Fruit fly (Drosophila melanogaster) whole organism, embryonic: Measurements from ENCODE around the gene ast.

Experiments
- Abd-B ChIP-seq: fragments of 200-800 bp; sonication (Bioruptor generic); optimal IDR thresholded peaks from 2 replicates; lab custom pipeline; 2018; ENCODE audit warnings: missing biosample characterization, mild to moderate bottlenecking, missing genetic modification characterization, moderate library complexity
- Antp ChIP-seq: fragments of 200-800 bp; sonication (Bioruptor generic); optimal IDR thresholded peaks from 3 replicates; lab custom pipeline; 2016; ENCODE audit warnings: missing biosample characterization, missing genetic modification characterization
- B-H2 ChIP-seq: fragments of 200-800 bp; sonication (Bioruptor generic); optimal IDR thresholded peaks from 2 replicates; lab custom pipeline; 2018; ENCODE audit warnings: missing biosample characterization, mild to moderate bottlenecking, missing genetic modification characterization
- CG10267 ChIP-seq: fragments of 200-800 bp; sonication (Bioruptor generic); optimal IDR thresholded peaks from 2 replicates; lab custom pipeline; 2018; ENCODE audit warnings: missing biosample characterization, mild to moderate bottlenecking, missing genetic modification characterization, moderate library complexity
- CG10366 ChIP-seq: fragments of 200-800 bp; sonication (Bioruptor generic); IDR thresholded peaks from 2 replicates; pipeline ENCODE4 v1.3.6; 2022; ENCODE audit warnings: missing biosample characterization, missing genetic modification characterization
- CG10565 ChIP-seq: fragments of 200-800 bp; sonication (Bioruptor generic); optimal IDR thresholded peaks from 3 replicates; lab custom pipeline; 2016; ENCODE audit warnings: missing biosample characterization, mild to moderate bottlenecking, missing genetic modification characterization
- CG10959 ChIP-seq: fragments of 200-800 bp; sonication (Bioruptor generic); IDR thresholded peaks from 2 replicates; pipeline ENCODE4 v1.3.6; 2022; ENCODE audit warnings: missing biosample characterization, missing genetic modification characterization
- CG11723 ChIP-seq: fragments of 200-800 bp; sonication (Bioruptor generic); optimal IDR thresholded peaks from 2 replicates; lab custom pipeline; 2017; ENCODE audit warnings: missing biosample characterization, mild to moderate bottlenecking, missing genetic modification characterization
- CG12299 ChIP-seq: fragments of 200-800 bp; sonication (Bioruptor generic); optimal IDR thresholded peaks from 2 replicates; lab custom pipeline; 2018; ENCODE audit warnings: missing biosample characterization, mild to moderate bottlenecking, missing genetic modification characterization
- CG1233 ChIP-seq: fragments of 200-800 bp; sonication (Bioruptor generic); optimal IDR thresholded peaks from 4 replicates; lab custom pipeline; 2018; ENCODE audit warnings: missing biosample characterization, mild to moderate bottlenecking, missing genetic modification characterization
- CG14667 ChIP-seq: fragments of 200-800 bp; sonication (Bioruptor generic); IDR thresholded peaks from 2 replicates; pipeline ENCODE4 v1.3.6; 2022; ENCODE audit warnings: missing biosample characterization, missing genetic modification characterization
- CG16813 ChIP-seq: fragments of 200-800 bp; sonication (Bioruptor generic); IDR thresholded peaks from 3 replicates; pipeline ENCODE4 v1.3.6; 2022; ENCODE audit warnings: missing biosample characterization, missing genetic modification characterization; ENCODE audit not compliant: partially characterized antibody
- CG18011 ChIP-seq: fragments of 200-800 bp; sonication (Bioruptor generic); optimal IDR thresholded peaks from 2 replicates; lab custom pipeline; 2017; ENCODE audit warnings: missing biosample characterization, missing genetic modification characterization, mild to moderate bottlenecking, moderate library complexity, missing genotype
- CG2116 ChIP-seq: fragments of 200-800 bp; sonication (Bioruptor generic); optimal IDR thresholded peaks from 3 replicates; lab custom pipeline; 2018; ENCODE audit warnings: missing biosample characterization, mild to moderate bottlenecking, missing genetic modification characterization
- CG31365 ChIP-seq: fragments of 200-800 bp; sonication (Bioruptor generic); optimal IDR thresholded peaks from 2 replicates; lab custom pipeline; 2018; ENCODE audit warnings: missing biosample characterization, mild to moderate bottlenecking, missing genetic modification characterization
- CG6175 ChIP-seq: fragments of 200-800 bp; sonication (Bioruptor generic); IDR thresholded peaks from 3 replicates; pipeline ENCODE4 v1.3.6; 2022; ENCODE audit warnings: missing biosample characterization, missing genetic modification characterization
- CG7372 ChIP-seq: fragments of 200-800 bp; sonication (Bioruptor generic); IDR thresholded peaks from 2 replicates; pipeline ENCODE4 v1.3.6; 2022; ENCODE audit warnings: missing biosample characterization, missing genetic modification characterization
- CG8290 ChIP-seq, 3 experiments: fragments of 200-800 bp; sonication (Bioruptor generic); optimal IDR thresholded peaks; 2 replicates each; lab custom pipeline; 2016 to 2019; ENCODE audit warnings: missing biosample characterization in 3 of 3, missing genetic modification characterization in 3 of 3, mild to moderate bottlenecking in 2 of 3, moderate library complexity in 1 of 3
- CG9876 ChIP-seq: fragments of 200-800 bp; sonication (Bioruptor generic); optimal IDR thresholded peaks from 2 replicates; lab custom pipeline; 2016; ENCODE audit warnings: missing biosample characterization, missing genetic modification characterization
- CTCF ChIP-seq: fragments of 200-800 bp; sonication (Bioruptor generic); optimal IDR thresholded peaks from 2 replicates; lab custom pipeline; 2017; ENCODE audit warnings: missing biosample characterization, mild to moderate bottlenecking, missing genetic modification characterization, moderate library complexity
- CrebB ChIP-seq: fragments of 200-800 bp; sonication (Bioruptor generic); optimal IDR thresholded peaks from 3 replicates; lab custom pipeline; 2018; ENCODE audit warnings: missing biosample characterization, mild to moderate bottlenecking, missing genetic modification characterization
- Ets65A ChIP-seq: fragments of 200-800 bp; sonication (Bioruptor generic); peaks from one replicate; lab custom pipeline; 2016; ENCODE audit warnings: missing biosample characterization, missing genetic modification characterization
- Gug ChIP-seq: fragments of 200-800 bp; sonication (Bioruptor generic); IDR thresholded peaks from 4 replicates; pipeline ENCODE4 v1.3.6; 2022; ENCODE audit warnings: missing biosample characterization, missing genetic modification characterization
- HHEX ChIP-seq: fragments of 200-800 bp; sonication (Bioruptor generic); optimal IDR thresholded peaks from 3 replicates; lab custom pipeline; 2017; ENCODE audit warnings: missing biosample characterization, mild to moderate bottlenecking, missing genetic modification characterization, missing genetic modification reagents
- HLH54F ChIP-seq: fragments of 200-800 bp; sonication (Bioruptor generic); optimal IDR thresholded peaks from 3 replicates; lab custom pipeline; 2016; ENCODE audit warnings: missing biosample characterization, missing genetic modification characterization
- Med ChIP-seq: fragments of 200-800 bp; sonication (Bioruptor generic); peaks from one replicate; lab custom pipeline; 2016; ENCODE audit warnings: missing biosample characterization, missing genetic modification characterization, mild to moderate bottlenecking, inconsistent platforms, moderate library complexity
- Nf-YA ChIP-seq: fragments of 200-800 bp; sonication (Bioruptor generic); IDR thresholded peaks from 2 replicates; pipeline ENCODE4 v1.3.6; 2022; ENCODE audit warnings: missing biosample characterization, missing genetic modification characterization
- PHDP ChIP-seq: fragments of 200-800 bp; sonication (Bioruptor generic); optimal IDR thresholded peaks from 3 replicates; lab custom pipeline; 2018; ENCODE audit warnings: missing biosample characterization, mild to moderate bottlenecking, missing genetic modification characterization, moderate library complexity
- Rfx ChIP-seq: fragments of 200-800 bp; sonication (Bioruptor generic); IDR thresholded peaks from 2 replicates; pipeline ENCODE4 v1.3.6; 2022; ENCODE audit warnings: missing biosample characterization, missing genetic modification characterization
- abd-A ChIP-seq: fragments of 200-800 bp; sonication (Bioruptor generic); optimal IDR thresholded peaks from 3 replicates; lab custom pipeline; 2019; ENCODE audit warnings: missing biosample characterization, mild to moderate bottlenecking, missing genetic modification characterization, moderate library complexity
- ac ChIP-seq: fragments of 200-800 bp; sonication (Bioruptor generic); optimal IDR thresholded peaks from 3 replicates; lab custom pipeline; 2017; ENCODE audit warnings: missing biosample characterization, mild to moderate bottlenecking, missing genetic modification characterization
- cas ChIP-seq: fragments of 200-800 bp; sonication (Bioruptor generic); IDR thresholded peaks from 2 replicates; pipeline ENCODE4 v1.3.6; 2022; ENCODE audit warnings: missing biosample characterization, missing genetic modification characterization
- cg ChIP-seq: fragments of 200-800 bp; sonication (Bioruptor generic); optimal IDR thresholded peaks from 3 replicates; lab custom pipeline; 2019; ENCODE audit warnings: missing biosample characterization, mild to moderate bottlenecking, missing genetic modification characterization, moderate library complexity
- dati ChIP-seq: fragments of 200-800 bp; sonication (Bioruptor generic); IDR thresholded peaks from 2 replicates; pipeline ENCODE4 v1.3.6; 2022; ENCODE audit warnings: missing biosample characterization, missing genetic modification characterization
- dm ChIP-seq: fragments of 200-800 bp; sonication (Bioruptor generic); optimal IDR thresholded peaks from 3 replicates; lab custom pipeline; 2016; ENCODE audit warnings: missing biosample characterization, missing genetic modification characterization
- ewg ChIP-seq: fragments of 200-800 bp; sonication (Bioruptor generic); optimal IDR thresholded peaks from 3 replicates; lab custom pipeline; 2017; ENCODE audit warnings: mild to moderate bottlenecking, missing biosample characterization, missing genetic modification reagents, missing genetic modification characterization
- exex ChIP-seq: fragments of 200-800 bp; sonication (Bioruptor generic); optimal IDR thresholded peaks from 4 replicates; lab custom pipeline; 2018; ENCODE audit warnings: missing biosample characterization, mild to moderate bottlenecking, missing genetic modification characterization, moderate library complexity
- fu2 ChIP-seq: fragments of 200-800 bp; sonication (Bioruptor generic); optimal IDR thresholded peaks from 2 replicates; lab custom pipeline; 2016; ENCODE audit warnings: missing biosample characterization, missing genetic modification characterization
- gro ChIP-seq: fragments of 200-800 bp; sonication (Bioruptor generic); optimal IDR thresholded peaks from 2 replicates; lab custom pipeline; 2016; ENCODE audit warnings: missing biosample characterization, missing genetic modification characterization
- luna ChIP-seq: fragments of 200-800 bp; sonication (Bioruptor generic); optimal IDR thresholded peaks from 2 replicates; lab custom pipeline; 2016; ENCODE audit warnings: missing biosample characterization, missing genetic modification characterization
- nmo ChIP-seq: fragments of 200-800 bp; sonication (Bioruptor generic); optimal IDR thresholded peaks from 2 replicates; lab custom pipeline; 2018; ENCODE audit warnings: missing biosample characterization, mild to moderate bottlenecking, missing genetic modification characterization, moderate library complexity
- odd ChIP-seq: fragments of 200-800 bp; sonication (Bioruptor generic); optimal IDR thresholded peaks from 2 replicates; lab custom pipeline; 2017; ENCODE audit warnings: missing biosample characterization, mild to moderate bottlenecking, missing genetic modification characterization
- pho ChIP-seq: fragments of 200-800 bp; sonication (Bioruptor generic); optimal IDR thresholded peaks from 2 replicates; lab custom pipeline; 2016; ENCODE audit warnings: missing biosample characterization, missing genetic modification characterization
- schlank ChIP-seq: fragments of 200-800 bp; sonication (Bioruptor generic); optimal IDR thresholded peaks from 2 replicates; lab custom pipeline; 2018; ENCODE audit warnings: missing biosample characterization, mild to moderate bottlenecking, missing genetic modification characterization
- seq ChIP-seq: fragments of 200-800 bp; sonication (Bioruptor generic); IDR thresholded peaks from 2 replicates; pipeline ENCODE4 v1.3.6; 2022; ENCODE audit warnings: missing biosample characterization, missing genetic modification characterization
- ssp ChIP-seq: fragments of 200-800 bp; sonication (Bioruptor generic); IDR thresholded peaks from 2 replicates; pipeline ENCODE4 v1.3.6; 2022; ENCODE audit warnings: missing biosample characterization, missing genetic modification characterization
- tx ChIP-seq: fragments of 200-800 bp; sonication (Bioruptor generic); optimal IDR thresholded peaks from 2 replicates; lab custom pipeline; 2016; ENCODE audit warnings: missing biosample characterization, missing genetic modification characterization
- unc-4 ChIP-seq: fragments of 200-800 bp; sonication (Bioruptor generic); IDR thresholded peaks from 2 replicates; pipeline ENCODE4 v1.3.6; 2022; ENCODE audit warnings: missing biosample characterization, missing genetic modification characterization; ENCODE audit not compliant: partially characterized antibody
- vvl ChIP-seq: fragments of 200-800 bp; sonication (Bioruptor generic); IDR thresholded peaks from 2 replicates; pipeline ENCODE4 v1.3.6; 2022; ENCODE audit warnings: missing biosample characterization, missing genetic modification characterization
- wek ChIP-seq: fragments of 200-800 bp; sonication (Bioruptor generic); optimal IDR thresholded peaks from 3 replicates; lab custom pipeline; 2018; ENCODE audit warnings: missing biosample characterization, mild to moderate bottlenecking, missing genetic modification characterization, moderate library complexity
- wor ChIP-seq: fragments of 200-800 bp; sonication (Bioruptor generic); IDR thresholded peaks from 2 replicates; pipeline ENCODE4 v1.3.6; 2022; ENCODE audit warnings: missing biosample characterization, missing genetic modification characterization
- zen2 ChIP-seq: fragments of 200-800 bp; sonication (Bioruptor generic); IDR thresholded peaks from 3 replicates; pipeline ENCODE4 v1.3.6; 2022; ENCODE audit warnings: missing biosample characterization, missing genetic modification characterization; ENCODE audit not compliant: partially characterized antibody

ast gene

DNA sequence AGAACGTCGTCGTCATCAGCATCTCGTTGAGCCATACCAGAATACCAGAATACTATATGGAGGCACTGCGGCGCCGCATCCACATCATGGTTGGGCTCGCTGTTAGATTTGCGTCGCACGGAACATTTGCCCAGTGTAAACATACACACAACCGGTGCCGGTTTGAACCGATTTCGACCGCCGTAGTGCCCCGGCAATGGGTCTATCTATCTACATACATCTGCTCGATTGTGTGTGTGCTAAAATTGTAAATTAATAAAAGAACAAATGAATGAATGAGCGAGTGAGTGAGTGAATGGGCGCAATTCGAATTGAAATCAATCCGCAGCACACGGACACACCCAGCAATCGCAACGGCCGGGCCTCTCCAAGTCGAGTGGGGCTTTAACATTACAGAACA, 47.7 kb downstream of the ast start (continued):
- TF ChIP-seq Med (GFP tag; lab: Kevin White, UChicago) (peak; percentile 73), unc-4 (GFP tag; lab: Robert Waterston, UW) (no peak), Abd-B (GFP tag; lab: Kevin White, UChicago) (no peak), nmo (GFP tag; lab: Kevin White, UChicago) (no peak), luna (no peak), CG12299 (tag; lab: Kevin White, UChicago) (no peak), HHEX (GFP tag; lab: Kevin White, UChicago) (peak; percentile 44), Gug (GFP tag; lab: Robert Waterston, UW) (no peak), PHDP (peak; percentile 8), CG8290 (GFP tag; optimal IDR thresholded peaks at IDR 0.05; lab: Kevin White, UChicago) (no peak), CG8290 (tag; optimal IDR thresholded peaks at IDR 0.05; lab: Kevin White, UChicago) (peak in 1 of 2 experiments; percentile 61), seq (GFP tag; lab: Robert Waterston, UW) (0 out of 2 replicates have a peak, but pooled peaks have one; percentile 18), CG1233 (no peak), HLH54F (GFP tag; lab: Kevin White, UChicago) (no peak), CG7372 (GFP tag; lab: Robert Waterston, UW) (no peak), ewg (GFP tag; lab: Kevin White, UChicago) (no peak), CG10267 (tag; lab: Kevin White, UChicago) (no peak), CG10366 (GFP tag; lab: Robert Waterston, UW) (no peak), CG10565 (GFP tag; lab: Kevin White, UChicago) (no peak), cg (GFP tag; lab: Kevin White, UChicago) (peak; percentile 3), wor (GFP tag; lab: Robert Waterston, UW) (no peak), CG10959 (GFP tag; lab: Robert Waterston, UW) (no peak), CTCF (GFP tag; lab: Kevin White, UChicago) (no peak), CG18011 (GFP tag; lab: Kevin White, UChicago) (no peak), CG31365 (tag; lab: Kevin White, UChicago) (no peak), tx (GFP tag; lab: Kevin White, UChicago) (no peak), gro (no peak), abd-A (tag; lab: Kevin White, UChicago) (peak; percentile 9), dati (GFP tag; lab: Robert Waterston, UW) (no peak), vvl (GFP tag; lab: Robert Waterston, UW) (no peak), ssp (GFP tag; lab: Robert Waterston, UW) (no peak), dm (no peak), CrebB (peak; percentile 43), exex (tag; lab: Kevin White, UChicago) (peak; percentile 53), CG2116 (GFP tag; lab: Kevin White, UChicago) (no peak), zen2 (GFP tag; lab: Robert Waterston, UW) (no peak), Antp (GFP tag; lab: Kevin White, UChicago) (no peak), CG9876 (no peak), cas (no peak), wek (no peak), CG6175 (GFP tag; lab: Robert Waterston, UW) (peak; percentile 90; the same call in 2 of the 3 replicates), Ets65A (GFP tag; lab: Kevin White, UChicago) (peak; percentile 16), CG11723 (GFP tag; lab: Kevin White, UChicago) (no peak), odd (GFP tag; lab: Kevin White, UChicago) (no peak), CG14667 (GFP tag; lab: Robert Waterston, UW) (no peak), Nf-YA (no peak), CG16813 (GFP tag; lab: Robert Waterston, UW) (no peak), Rfx (GFP tag; lab: Robert Waterston, UW) (0 out of 2 replicates have a peak, but pooled peaks have one; percentile 26), fu2 (GFP tag; lab: Kevin White, UChicago) (no peak), pho (no peak), schlank (tag; lab: Kevin White, UChicago) (peak; percentile 26), B-H2 (GFP tag; lab: Kevin White, UChicago) (peak; percentile 58), ac (no peak)
